Worm (Caenorhabditis elegans): ENCODE results near the gene bpl-1.

DNA sequence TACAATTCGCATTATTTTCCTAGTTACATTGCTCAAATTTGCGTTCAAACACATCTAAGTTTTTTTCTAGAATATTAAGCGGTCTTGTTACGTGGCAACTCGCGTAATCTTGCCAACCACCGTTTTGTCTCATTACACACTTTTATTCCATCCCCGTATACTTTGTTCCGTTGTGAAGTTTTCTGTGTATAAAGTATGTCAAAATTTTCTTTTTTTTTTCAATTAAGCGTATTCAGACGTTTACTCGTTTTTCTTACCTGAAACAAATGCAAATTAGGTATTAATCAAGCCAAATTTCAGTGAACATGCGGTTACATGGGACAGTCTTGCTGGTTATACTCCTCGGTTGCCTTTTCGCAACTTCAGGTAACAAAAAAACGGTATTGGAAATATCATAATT lies 27.0 kb upstream of the bpl-1 start, which contains the start of gene T24H7.2:
- no peak for TF ChIP-seq syd-9 (tag; optimal IDR thresholded peaks at IDR 0.05)
- TF ChIP-seq hlh-6 (tag; optimal IDR thresholded peaks at IDR 0.05), result no peak
- no peak for TF ChIP-seq ceh-19 (GFP tag; optimal IDR thresholded peaks at IDR 0.05)
- TF ChIP-seq nfya-1 (tag; optimal IDR thresholded peaks at IDR 0.05), result no peak
- no peak for TF ChIP-seq sox-2 (GFP tag; IDR thresholded peaks at IDR 0.05)
- TF ChIP-seq unc-3 (GFP tag; conservative IDR thresholded peaks at IDR 0.05), result no peak
- TF ChIP-seq unc-3 (tag; optimal IDR thresholded peaks at IDR 0.05), result no peak
